Fruit fly (Drosophila melanogaster): Measurements from ENCODE around the gene Hcf.

Gene Hcf

dm6 chr4:424630-425327 is 65.0 kb downstream of the Hcf start (continued):
- peak; percentile 100 for TF ChIP-seq Lpt (GFP tag; optimal IDR thresholded peaks at IDR 0.05)
- peak; percentile 77 for TF ChIP-seq CG13123 (GFP tag; optimal IDR thresholded peaks at IDR 0.05)
- TF ChIP-seq CG10321 (GFP tag; IDR thresholded peaks at IDR 0.05) = 0 out of 2 replicates have a peak, but pooled peaks have one; percentile 30
- peak; percentile 93 for TF ChIP-seq CG17829 (tag; optimal IDR thresholded peaks at IDR 0.05)
- TF ChIP-seq Mes4 (GFP tag; optimal IDR thresholded peaks at IDR 0.05) = peak; percentile 94
- TF ChIP-seq Dip2 (GFP tag; IDR thresholded peaks at IDR 0.05) = no peak; the same call in 1 of the 2 replicates
- TF ChIP-seq bigmax (GFP tag; optimal IDR thresholded peaks at IDR 0.05) = peak; percentile 73
- TF ChIP-seq Awh (GFP tag; IDR thresholded peaks at IDR 0.05) = no peak
- TF ChIP-seq Elba2 (GFP tag; optimal IDR thresholded peaks at IDR 0.05) = peak; percentile 86
- peak; percentile 67; the same call in 1 of the 2 replicates for TF ChIP-seq Nf-YA (GFP tag; IDR thresholded peaks at IDR 0.05)
- no peak for TF ChIP-seq fru (optimal IDR thresholded peaks at IDR 0.05)
- peak; percentile 86 for TF ChIP-seq CG34376 (GFP tag; optimal IDR thresholded peaks at IDR 0.05)
- peak; percentile 78 for TF ChIP-seq Atf6 (GFP tag; IDR thresholded peaks at IDR 0.05)
- peak; percentile 90 for TF ChIP-seq CG9609 (GFP tag; optimal IDR thresholded peaks at IDR 0.05)
- peak; percentile 90 for TF ChIP-seq CG11398 (GFP tag; optimal IDR thresholded peaks at IDR 0.05)
- peak; percentile 83 for TF ChIP-seq jing (GFP tag; optimal IDR thresholded peaks at IDR 0.05)
- TF ChIP-seq Pdp1 (GFP tag; optimal IDR thresholded peaks at IDR 0.05) = peak; percentile 93 to 95
- peak; percentile 96 for TF ChIP-seq Lhr (GFP tag; optimal IDR thresholded peaks at IDR 0.05)
- peak; percentile 88 for TF ChIP-seq CG18262 (tag; optimal IDR thresholded peaks at IDR 0.05)
- TF ChIP-seq CG10462 (GFP tag; optimal IDR thresholded peaks at IDR 0.05) = peak; percentile 84
- no peak for TF ChIP-seq CG7745 (tag; optimal IDR thresholded peaks at IDR 0.05)
- TF ChIP-seq Usf (GFP tag; optimal IDR thresholded peaks at IDR 0.05) = peak; percentile 65
- TF ChIP-seq CG9932 (GFP tag; IDR thresholded peaks at IDR 0.05) = no peak; the same call in 1 of the 2 replicates
- peak; percentile 84 for TF ChIP-seq tio (GFP tag; optimal IDR thresholded peaks at IDR 0.05)
- peak; percentile 90 for TF ChIP-seq Jarid2 (GFP tag; optimal IDR thresholded peaks at IDR 0.05)
- TF ChIP-seq row (GFP tag; IDR thresholded peaks at IDR 0.05) = peak; percentile 61; the same call in 2 of the 3 replicates
- no peak for TF ChIP-seq Eip74EF (GFP tag; optimal IDR thresholded peaks at IDR 0.05)
- no peak for TF ChIP-seq ken (GFP tag; IDR thresholded peaks at IDR 0.05)
- peak; percentile 99 for TF ChIP-seq CTCF (GFP tag; optimal IDR thresholded peaks at IDR 0.05)
- TF ChIP-seq Trl (optimal IDR thresholded peaks at IDR 0.05) = peak; percentile 22 to 56
- peak; percentile 97 for TF ChIP-seq Trl (GFP tag; optimal IDR thresholded peaks at IDR 0.05)
- TF ChIP-seq Xbp1 (GFP tag; optimal IDR thresholded peaks at IDR 0.05) = peak; percentile 98
- peak; percentile 87 for TF ChIP-seq fd96Cb (tag; optimal IDR thresholded peaks at IDR 0.05)
- no peak for TF ChIP-seq sc (optimal IDR thresholded peaks at IDR 0.05)
- TF ChIP-seq sc (GFP tag; optimal IDR thresholded peaks at IDR 0.05) = peak; percentile 90
- peak; percentile 95 for TF ChIP-seq Chrac-16 (GFP tag; optimal IDR thresholded peaks at IDR 0.05)
- TF ChIP-seq Myb (GFP tag; optimal IDR thresholded peaks at IDR 0.05) = peak; percentile 82
- peak; percentile 100 for TF ChIP-seq CG3163 (GFP tag; optimal IDR thresholded peaks at IDR 0.05)
- TF ChIP-seq btn (GFP tag; optimal IDR thresholded peaks at IDR 0.05) = peak; percentile 93
- no peak; the same call in 1 of the 2 replicates for TF ChIP-seq gsb (GFP tag; IDR thresholded peaks at IDR 0.05)
- peak; percentile 54 for TF ChIP-seq TFAM (GFP tag; optimal IDR thresholded peaks at IDR 0.05)
- TF ChIP-seq Oaz (GFP tag; IDR thresholded peaks at IDR 0.05) = peak; percentile 87
- TF ChIP-seq CG10267 (tag; optimal IDR thresholded peaks at IDR 0.05) = peak; percentile 83
- TF ChIP-seq CG2875 (GFP tag; optimal IDR thresholded peaks at IDR 0.05) = peak; percentile 95
- TF ChIP-seq usp (GFP tag; optimal IDR thresholded peaks at IDR 0.05) = no peak
- peak; percentile 85 for TF ChIP-seq Dip3 (GFP tag; optimal IDR thresholded peaks at IDR 0.05)
- TF ChIP-seq Atf-2 (GFP tag; optimal IDR thresholded peaks at IDR 0.05) = peak; percentile 94
- no peak; the same call in 1 of the 2 replicates for TF ChIP-seq CkIIα-i1 (GFP tag; IDR thresholded peaks at IDR 0.05)
- TF ChIP-seq Hmx (GFP tag; optimal IDR thresholded peaks at IDR 0.05) = peak; percentile 61
- TF ChIP-seq Gug (GFP tag; IDR thresholded peaks at IDR 0.05) = no peak; the same call in 2 of the 4 replicates
- TF ChIP-seq Ptx1 (GFP tag; IDR thresholded peaks at IDR 0.05) = peak; percentile 92
- peak; percentile 88 for TF ChIP-seq CG12104 (GFP tag; optimal IDR thresholded peaks at IDR 0.05)
